Fruit fly (Drosophila melanogaster): ENCODE data around the gene hemo.

- TF ChIP-seq Hmx (GFP tag; optimal IDR thresholded peaks at IDR 0.05) (no peak), grau (tag; optimal IDR thresholded peaks at IDR 0.05) (no peak), CG13123 (GFP tag; optimal IDR thresholded peaks at IDR 0.05) (no peak), CG3065 (GFP tag; optimal IDR thresholded peaks at IDR 0.05) (no peak), Hmr (GFP tag; optimal IDR thresholded peaks at IDR 0.05) (no peak), NfI (GFP tag; optimal IDR thresholded peaks at IDR 0.05) (no peak), prd (optimal IDR thresholded peaks at IDR 0.05) (no peak), prd (GFP tag; IDR thresholded peaks at IDR 0.05) (no peak)
Observed at dm6 chr3R:18546972-18547371, 18.0 kb downstream of the hemo start.
